Worm (Caenorhabditis elegans) whole organism, midembryonic: ENCODE results near the gene vha-13.
A peak's percentile ranks its signal among the peaks of the same experiment; 100 is the strongest.

Experiments used
- T22C8.4 ChIP-seq: fragments of 200-800 bp; sonication (Bioruptor generic); IDR thresholded peaks from 2 replicates; pipeline ENCODE4 v1.3.6; 2022; ENCODE audit warnings: missing genetic modification characterization, missing compliant biosample characterization
- cog-1 ChIP-seq: sonication (generic microtip); optimal IDR thresholded peaks from 2 replicates; lab custom pipeline; 2016; ENCODE audit warnings: missing genetic modification characterization, missing compliant biosample characterization
- flt-1 ChIP-seq: fragments of 200-800 bp; sonication (Bioruptor generic); IDR thresholded peaks from 2 replicates; pipeline ENCODE4 v1.3.6; 2022; ENCODE audit warnings: missing genetic modification characterization, missing compliant biosample characterization
- klf-2 ChIP-seq: fragments of 200-800 bp; sonication (Bioruptor generic); conservative IDR thresholded peaks from 2 replicates; pipeline ENCODE4 v1.3.6; 2022; ENCODE audit warnings: missing genetic modification reagents, missing genetic modification characterization, missing compliant biosample characterization
- med-1 ChIP-seq: sonication (generic microtip); optimal IDR thresholded peaks from 2 replicates; lab custom pipeline; 2017; ENCODE audit warnings: missing genetic modification characterization, mild to moderate bottlenecking, missing compliant biosample characterization, antibody characterized with exemption, missing genetic modification reagents; ENCODE audit not compliant: insufficient read depth
- ref-1 ChIP-seq: fragments of 200-800 bp; sonication (Bioruptor generic); conservative IDR thresholded peaks from 2 replicates; pipeline ENCODE4 v1.3.6; 2022; ENCODE audit warnings: missing genetic modification reagents, missing genetic modification characterization, missing compliant biosample characterization
- tab-1 ChIP-seq: fragments of 200-800 bp; sonication (Bioruptor generic); IDR thresholded peaks from 2 replicates; pipeline ENCODE4 v1.3.6; 2022; ENCODE audit warnings: missing genetic modification characterization, missing compliant biosample characterization
- ztf-23 ChIP-seq: fragments of 200-800 bp; sonication (Bioruptor generic); IDR thresholded peaks from 2 replicates; pipeline ENCODE4 v1.3.6; 2022; ENCODE audit warnings: missing genetic modification reagents, missing genetic modification characterization, missing compliant biosample characterization
- ztf-29 ChIP-seq: fragments of 200-800 bp; sonication (Bioruptor generic); IDR thresholded peaks from 2 replicates; pipeline ENCODE4 v1.3.6; 2022; ENCODE audit warnings: missing genetic modification reagents, missing genetic modification characterization, missing compliant biosample characterization

vha-13 gene

DNA sequence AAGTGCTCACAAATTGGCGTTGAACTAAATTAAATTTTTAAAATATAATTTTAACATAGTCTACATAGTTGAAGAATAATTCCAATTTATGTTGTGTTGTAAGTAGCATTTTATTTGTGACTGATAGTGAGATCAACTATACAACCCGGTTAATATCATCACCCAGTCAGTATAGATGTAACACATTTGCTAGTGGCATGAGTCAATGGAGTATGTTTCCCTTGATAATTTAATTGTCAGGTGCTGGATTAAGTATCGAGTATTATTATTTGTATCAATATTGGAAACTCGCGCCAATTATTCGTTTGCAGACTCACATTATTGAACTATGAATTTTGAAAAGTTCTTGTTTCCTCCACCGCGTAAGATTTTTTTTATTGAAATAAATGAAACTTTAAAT, 16.6 kb upstream of the vha-13 start, which contains the start of gene srm-5:
Gene srm-5 (plus strand): TSS at position 301 of the 400 bp plus-strand sequence.
- TF ChIP-seq tab-1 (no peak), flt-1 (GFP tag; lab: Robert Waterston, UW) (no peak), med-1 (GFP tag; lab: Kevin White, UChicago) (no peak), T22C8.4 (no peak), cog-1 (tag; lab: Kevin White, UChicago) (no peak), klf-2 (GFP tag; lab: Robert Waterston, UW) (no peak), ztf-29 (no peak), ztf-23 (no peak)

DNA sequence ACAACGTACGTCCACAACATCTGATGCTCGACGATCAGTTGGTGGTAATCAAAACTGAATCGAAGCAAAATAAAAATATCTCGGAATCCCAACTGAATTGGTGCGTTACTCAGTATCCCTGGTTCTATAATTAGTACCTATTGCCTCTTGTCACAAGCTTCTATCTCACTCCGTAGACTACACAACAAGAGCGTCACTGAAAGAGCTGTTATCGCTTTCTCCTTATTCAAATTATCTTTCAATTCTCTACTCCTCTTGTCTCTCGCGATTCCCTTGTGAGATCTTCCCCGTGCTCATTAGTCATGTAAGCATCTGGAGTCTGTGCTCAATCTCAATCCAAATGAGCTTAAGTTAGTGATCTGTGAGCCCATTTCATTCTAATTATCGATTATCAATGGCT, 14.9 kb upstream of the vha-13 start, which contains the start of gene srm-6:
Gene srm-6 (plus strand): TSS at position 301 of the 400 bp plus-strand sequence.
- TF ChIP-seq flt-1 (GFP tag; lab: Robert Waterston, UW) (no peak), ztf-23 (no peak), T22C8.4 (no peak), cog-1 (tag; lab: Kevin White, UChicago) (no peak), tab-1 (no peak), med-1 (GFP tag; lab: Kevin White, UChicago) (no peak), ref-1 (GFP tag; lab: Robert Waterston, UW) (no peak), klf-2 (GFP tag; lab: Robert Waterston, UW) (no peak), ztf-29 (no peak)

DNA sequence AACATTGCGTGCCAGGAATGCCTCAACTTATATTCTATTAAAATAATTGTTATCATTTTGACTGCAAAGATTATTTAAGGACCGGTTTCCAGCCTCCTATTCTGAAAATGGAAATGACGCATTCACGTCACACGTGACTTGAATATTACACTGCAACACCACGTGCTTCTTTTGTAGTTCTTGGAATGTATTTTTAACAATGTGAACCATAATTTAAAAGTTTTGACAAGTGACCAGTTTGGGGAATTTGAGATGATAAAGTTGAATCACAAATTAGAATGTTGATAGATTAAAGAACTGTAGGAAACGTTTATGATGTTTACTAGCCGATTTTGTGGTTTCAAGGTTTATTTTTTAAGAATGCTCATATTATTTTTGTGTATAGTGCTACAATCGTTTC, 9.8 kb upstream of the vha-13 start, which contains the start of gene F47B8.10:
Gene F47B8.10 (plus strand): TSS at position 301 of the 400 bp plus-strand sequence.
- TF ChIP-seq ztf-23: no peak
- no peak for TF ChIP-seq tab-1
- no peak for TF ChIP-seq cog-1 (tag; lab: Kevin White, UChicago)
- TF ChIP-seq ztf-29: no peak
- no peak for TF ChIP-seq klf-2 (GFP tag; lab: Robert Waterston, UW)

DNA sequence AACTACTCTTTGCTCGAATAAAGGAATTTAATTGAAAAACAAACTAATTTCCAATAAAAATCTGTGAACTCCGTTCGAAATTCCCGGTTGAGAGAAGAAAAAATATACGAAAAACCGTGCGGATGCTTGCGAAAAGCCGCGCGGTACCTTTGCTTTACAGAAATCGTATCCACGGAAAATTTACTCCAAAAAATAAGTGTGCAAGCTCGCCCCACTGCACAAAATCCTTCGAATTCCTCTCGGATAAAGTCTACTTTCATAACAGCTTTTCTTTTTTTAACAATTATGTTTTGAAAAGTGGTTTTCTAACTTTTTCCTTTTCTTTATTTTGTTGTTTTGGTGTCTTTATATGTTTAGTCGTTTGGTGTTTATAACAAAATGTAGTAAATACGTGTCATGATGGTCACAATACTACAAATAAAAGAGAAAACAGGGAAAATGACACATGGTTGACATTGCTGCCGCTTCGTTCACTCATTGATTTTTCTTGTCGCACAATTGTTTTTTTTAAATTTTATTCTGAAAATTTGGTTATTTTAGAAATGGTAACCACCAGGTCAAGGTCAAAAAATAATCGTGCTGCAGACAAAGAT, 4.2 kb upstream of the vha-13 start, which contains the start of gene cept-2:
Gene cept-2 (plus strand): TSS at position 533 of the 593 bp plus-strand sequence.
- no peak for TF ChIP-seq med-1 (GFP tag; lab: Kevin White, UChicago)
- no peak for TF ChIP-seq tab-1
- TF ChIP-seq cog-1 (tag; lab: Kevin White, UChicago): peak; percentile 84
- peak; percentile 77 for TF ChIP-seq ztf-23
- TF ChIP-seq flt-1 (GFP tag; lab: Robert Waterston, UW): peak; percentile 78
- TF ChIP-seq ref-1 (GFP tag; lab: Robert Waterston, UW): no peak
- 0 out of 2 replicates have a peak, but pooled peaks have one; percentile 54 for TF ChIP-seq klf-2 (GFP tag; lab: Robert Waterston, UW)
- TF ChIP-seq ztf-29: no peak
- no peak for TF ChIP-seq T22C8.4

DNA sequence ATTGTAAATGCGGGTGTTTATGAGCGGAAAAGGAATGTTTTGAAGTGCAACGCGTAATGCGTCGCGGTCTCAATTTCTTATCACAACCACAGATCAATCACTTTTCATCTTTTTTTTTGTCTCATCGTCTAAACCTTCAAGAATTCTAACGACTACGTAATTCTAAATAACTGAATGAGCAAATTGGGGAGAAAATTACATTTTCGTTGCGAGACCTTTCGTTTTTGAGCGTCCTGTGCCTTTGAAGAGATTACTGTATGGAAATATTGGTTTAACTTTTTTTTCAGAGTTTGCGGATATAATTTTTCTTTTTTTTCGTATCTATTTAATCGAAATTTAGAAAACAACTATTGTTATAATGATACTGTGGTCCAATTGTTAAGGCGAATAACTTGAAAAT, 1.0 kb upstream of the vha-13 start:
- TF ChIP-seq tab-1 (no peak), ztf-23 (no peak), flt-1 (GFP tag; lab: Robert Waterston, UW) (no peak), cog-1 (tag; lab: Kevin White, UChicago) (no peak), med-1 (GFP tag; lab: Kevin White, UChicago) (no peak), klf-2 (GFP tag; lab: Robert Waterston, UW) (no peak), T22C8.4 (no peak)

DNA sequence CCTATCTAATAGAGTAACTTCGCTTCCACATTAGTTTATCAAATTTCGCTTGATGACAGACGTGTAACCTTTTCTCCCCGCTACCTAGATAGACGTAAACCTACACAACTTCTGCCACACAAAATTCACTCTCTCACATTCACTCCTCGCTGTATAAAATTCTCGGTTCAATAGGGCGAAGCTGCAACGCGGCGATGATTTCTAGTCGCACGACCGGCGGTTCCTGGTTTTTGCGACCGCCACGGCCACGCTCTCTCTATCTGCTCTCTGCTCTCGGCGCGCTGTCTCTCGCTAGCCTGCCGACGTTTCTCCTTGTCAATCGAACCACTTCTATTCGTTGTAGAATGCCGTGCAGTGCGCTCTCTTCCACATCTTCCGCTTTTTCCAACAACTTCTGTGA, 560 bp upstream of the vha-13 start:
- TF ChIP-seq ref-1 (GFP tag; lab: Robert Waterston, UW) (no peak), ztf-23 (no peak), klf-2 (GFP tag; lab: Robert Waterston, UW) (no peak), flt-1 (GFP tag; lab: Robert Waterston, UW) (peak; percentile 35; the same call in 1 of the 2 replicates)

DNA sequence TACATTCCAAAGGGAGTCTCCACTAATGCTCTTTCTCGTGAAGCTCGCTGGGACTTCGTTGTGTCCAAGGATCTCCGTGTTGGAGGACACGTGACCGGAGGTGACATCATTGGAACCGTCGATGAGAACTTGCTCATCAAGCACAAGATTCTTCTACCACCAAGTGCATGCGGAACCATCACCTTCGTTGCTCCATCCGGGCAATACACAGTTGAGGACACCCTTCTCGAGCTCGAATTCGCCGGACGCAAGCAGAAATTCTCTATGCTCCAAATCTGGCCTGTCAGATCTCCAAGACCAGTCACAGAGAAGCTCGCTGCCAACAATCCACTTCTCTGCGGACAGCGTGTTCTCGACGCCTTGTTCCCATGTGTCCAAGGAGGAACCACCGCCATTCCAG, 523 bp downstream of the vha-13 start:
- no peak for TF ChIP-seq med-1 (GFP tag; lab: Kevin White, UChicago)
- TF ChIP-seq flt-1 (GFP tag; lab: Robert Waterston, UW): 0 out of 2 replicates have a peak, but pooled peaks have one; percentile 57

DNA sequence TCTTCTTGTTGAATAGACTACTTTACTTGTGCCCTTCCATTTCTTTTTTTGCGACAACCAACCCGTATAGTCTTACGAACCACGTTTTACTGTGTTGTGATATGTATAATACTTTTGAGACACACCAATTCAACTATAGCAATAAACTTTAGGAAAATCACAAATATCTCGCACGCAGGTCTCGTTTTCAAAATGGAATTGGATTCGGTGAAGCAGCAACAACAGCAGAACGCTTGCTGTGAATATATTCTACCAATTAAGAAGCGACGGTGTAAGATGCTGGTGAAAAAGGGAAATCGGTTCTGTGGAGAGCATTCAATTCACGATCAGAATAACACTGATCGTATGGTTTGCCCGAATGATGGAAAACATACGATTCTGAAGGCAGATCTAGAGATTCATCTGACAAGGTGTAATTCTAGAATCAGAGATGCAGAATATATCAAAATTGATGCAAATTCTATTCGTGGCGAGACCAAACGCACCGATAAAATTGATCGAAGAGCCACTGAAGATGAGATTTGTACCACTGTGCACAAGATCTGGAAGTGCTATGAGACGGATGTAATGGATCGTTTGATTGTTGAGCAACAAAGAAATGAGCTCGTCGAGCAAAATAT, 2.9 kb downstream of the vha-13 start, which contains the start of gene Y49A3A.3:
Gene Y49A3A.3 (plus strand): TSS at position 153 of the 620 bp plus-strand sequence.
- no peak for TF ChIP-seq T22C8.4
- TF ChIP-seq ztf-23: no peak
- no peak for TF ChIP-seq cog-1 (tag; lab: Kevin White, UChicago)
- no peak for TF ChIP-seq ztf-29
- TF ChIP-seq klf-2 (GFP tag; lab: Robert Waterston, UW): no peak
- no peak for TF ChIP-seq med-1 (GFP tag; lab: Kevin White, UChicago)
- TF ChIP-seq flt-1 (GFP tag; lab: Robert Waterston, UW): no peak
- no peak for TF ChIP-seq tab-1

DNA sequence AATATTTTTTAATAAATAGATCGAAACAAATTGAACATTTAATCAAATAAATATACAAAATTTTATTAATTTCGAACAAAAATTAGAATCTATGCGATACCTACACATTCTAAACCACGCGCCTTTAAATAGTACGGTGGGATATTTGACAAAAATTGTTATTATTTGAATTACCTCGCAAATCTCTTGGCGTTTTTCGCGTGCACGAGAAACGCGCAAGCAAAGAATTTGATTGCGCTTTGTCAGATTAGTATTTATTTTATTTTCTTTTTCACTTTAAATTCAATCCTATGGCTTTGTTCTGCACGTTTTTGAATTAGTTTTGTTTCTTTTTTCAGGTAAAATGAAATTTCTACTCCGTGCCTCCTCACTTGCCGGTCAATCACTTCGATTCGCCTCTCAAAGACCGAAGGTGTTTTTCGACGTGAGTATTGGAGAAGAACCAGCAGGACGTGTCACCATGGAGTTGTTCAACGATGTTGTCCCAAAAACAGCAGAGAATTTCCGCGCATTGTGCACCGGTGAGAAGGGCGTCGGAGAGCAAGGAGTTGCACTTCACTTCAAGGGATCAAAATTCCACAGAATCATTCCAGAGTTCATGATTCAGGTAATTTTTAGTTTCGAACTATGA, 4.3 kb downstream of the vha-13 start, which contains the start of gene cyn-1:
Gene cyn-1 (plus strand): TSS at position 339 of the 631 bp plus-strand sequence.
- TF ChIP-seq cog-1 (tag; lab: Kevin White, UChicago) (peak; percentile 2), ztf-29 (no peak), flt-1 (GFP tag; lab: Robert Waterston, UW) (0 out of 2 replicates have a peak, but pooled peaks have one; percentile 34)

DNA sequence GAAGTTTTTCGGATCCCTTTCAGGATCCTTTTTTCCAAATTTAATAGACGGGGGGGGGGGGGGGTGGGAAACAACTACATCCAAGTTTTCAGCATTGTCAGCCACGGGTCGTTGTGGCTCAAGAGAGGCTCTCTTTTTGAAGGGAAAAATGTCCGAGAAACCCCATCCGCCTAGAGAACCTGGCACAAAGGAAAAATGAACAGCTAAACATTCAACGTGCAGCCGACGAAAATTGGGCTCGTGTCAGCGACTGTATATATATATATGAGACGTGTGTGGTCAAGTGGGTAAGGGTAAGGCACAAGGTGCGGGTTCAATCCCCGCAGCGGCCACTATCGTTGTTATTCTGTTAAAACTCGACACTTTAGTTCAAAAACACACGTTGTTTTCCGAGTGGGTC, 7.1 kb downstream of the vha-13 start, which contains the start of gene Y49A3A.4:
Gene Y49A3A.4 (minus strand): TSS at position 314 of the 400 bp plus-strand sequence.
- TF ChIP-seq klf-2 (GFP tag; lab: Robert Waterston, UW): no peak
- no peak for TF ChIP-seq tab-1
- TF ChIP-seq cog-1 (tag; lab: Kevin White, UChicago): no peak
- TF ChIP-seq ztf-29: no peak
- no peak for TF ChIP-seq T22C8.4
- no peak for TF ChIP-seq flt-1 (GFP tag; lab: Robert Waterston, UW)
- no peak for TF ChIP-seq ztf-23
- no peak for TF ChIP-seq ref-1 (GFP tag; lab: Robert Waterston, UW)
- no peak for TF ChIP-seq med-1 (GFP tag; lab: Kevin White, UChicago)
